Worm (Caenorhabditis elegans): ENCODE measurements around the gene sre-3.

- TF ChIP-seq dve-1 (tag; optimal IDR thresholded peaks at IDR 0.05): no peak
- TF ChIP-seq F13H6.1 (tag; optimal IDR thresholded peaks at IDR 0.05): no peak
- no peak for TF ChIP-seq ceh-24 (tag; optimal IDR thresholded peaks at IDR 0.05)
- no peak for TF ChIP-seq unc-86 (tag; optimal IDR thresholded peaks at IDR 0.05)
- TF ChIP-seq ahr-1 (tag; optimal IDR thresholded peaks at IDR 0.05): no peak
- TF ChIP-seq sdc-2 (tag; optimal IDR thresholded peaks at IDR 0.05): no peak
Observed at ce11 chrII:7393393-7393792, 7.9 kb downstream of the sre-3 start.

Data from whole organism, late embryonic.